Fruit fly (Drosophila melanogaster) whole organism, embryonic: Measurements from ENCODE around the gene CG5565.

Source experiments
- Asciz ChIP-seq: fragments of 200-800 bp; sonication (Bioruptor generic); optimal IDR thresholded peaks from 2 replicates; lab custom pipeline; 2017; ENCODE audit warnings: missing biosample characterization, mild to moderate bottlenecking, missing genetic modification characterization, missing genetic modification reagents
- CG10147 ChIP-seq: fragments of 200-800 bp; sonication (Bioruptor generic); optimal IDR thresholded peaks from 2 replicates; lab custom pipeline; 2019; ENCODE audit warnings: missing biosample characterization, mild to moderate bottlenecking, missing genetic modification characterization, moderate library complexity
- CG10565 ChIP-seq: fragments of 200-800 bp; sonication (Bioruptor generic); optimal IDR thresholded peaks from 3 replicates; lab custom pipeline; 2016; ENCODE audit warnings: missing biosample characterization, mild to moderate bottlenecking, missing genetic modification characterization
- CG10959 ChIP-seq: fragments of 200-800 bp; sonication (Bioruptor generic); IDR thresholded peaks from 2 replicates; pipeline ENCODE4 v1.3.6; 2022; ENCODE audit warnings: missing biosample characterization, missing genetic modification characterization
- CG10979 ChIP-seq: fragments of 200-800 bp; sonication (Bioruptor generic); optimal IDR thresholded peaks from 2 replicates; lab custom pipeline; 2018; ENCODE audit warnings: missing biosample characterization, mild to moderate bottlenecking, missing genetic modification characterization, moderate library complexity
- CG11398 ChIP-seq: fragments of 200-800 bp; sonication (Bioruptor generic); optimal IDR thresholded peaks from 2 replicates; lab custom pipeline; 2016; ENCODE audit warnings: missing biosample characterization, missing genetic modification characterization
- CG11456 ChIP-seq: fragments of 200-800 bp; sonication (Bioruptor generic); IDR thresholded peaks from 3 replicates; pipeline ENCODE4 v1.3.6; 2022; ENCODE audit warnings: missing biosample characterization, missing genetic modification characterization
- CG11560 ChIP-seq: fragments of 200-800 bp; sonication (Bioruptor generic); IDR thresholded peaks from 3 replicates; pipeline ENCODE4 v1.3.6; 2022; ENCODE audit warnings: missing biosample characterization, missing genetic modification characterization
- CG14441 ChIP-seq: fragments of 200-800 bp; sonication (Bioruptor generic); IDR thresholded peaks from 2 replicates; pipeline ENCODE4 v1.3.6; 2022; ENCODE audit warnings: missing biosample characterization, missing genetic modification characterization
- CG14965 ChIP-seq: fragments of 200-800 bp; sonication (Bioruptor generic); optimal IDR thresholded peaks from 2 replicates; lab custom pipeline; 2016; ENCODE audit warnings: missing biosample characterization, missing genetic modification characterization, borderline replicate concordance
- CG15073 ChIP-seq: fragments of 200-800 bp; sonication (Bioruptor generic); optimal IDR thresholded peaks from 2 replicates; lab custom pipeline; 2016; ENCODE audit warnings: missing biosample characterization, missing genetic modification characterization
- CG1602 ChIP-seq: fragments of 200-800 bp; sonication (Bioruptor generic); optimal IDR thresholded peaks from 3 replicates; lab custom pipeline; 2016; ENCODE audit warnings: missing biosample characterization, missing genetic modification characterization
- CG1603 ChIP-seq: fragments of 200-800 bp; sonication (Bioruptor generic); optimal IDR thresholded peaks from 2 replicates; lab custom pipeline; 2019; ENCODE audit warnings: missing biosample characterization, mild to moderate bottlenecking, missing genetic modification characterization, moderate library complexity
- CG17802 ChIP-seq: fragments of 200-800 bp; sonication (Bioruptor generic); optimal IDR thresholded peaks from 2 replicates; lab custom pipeline; 2018; ENCODE audit warnings: missing biosample characterization, mild to moderate bottlenecking, missing genetic modification characterization, moderate library complexity
- CG1792 ChIP-seq: fragments of 200-800 bp; sonication (Bioruptor generic); optimal IDR thresholded peaks from 2 replicates; lab custom pipeline; 2016; ENCODE audit warnings: missing biosample characterization, missing genetic modification characterization
- CG2712 ChIP-seq: fragments of 200-800 bp; optimal IDR thresholded peaks from 3 replicates; lab custom pipeline; 2019; ENCODE audit warnings: missing biosample characterization, mild to moderate bottlenecking, missing genetic modification characterization, moderate library complexity
- CG2875 ChIP-seq: fragments of 200-800 bp; sonication (Bioruptor generic); optimal IDR thresholded peaks from 2 replicates; lab custom pipeline; 2017; ENCODE audit warnings: missing biosample characterization, mild to moderate bottlenecking, missing genetic modification characterization, missing genetic modification reagents
- CG30403 ChIP-seq: fragments of 200-800 bp; sonication (Bioruptor generic); optimal IDR thresholded peaks from 3 replicates; lab custom pipeline; 2016; ENCODE audit warnings: missing biosample characterization, missing genetic modification characterization
- CG3407 ChIP-seq: fragments of 200-800 bp; sonication (Bioruptor generic); optimal IDR thresholded peaks from 2 replicates; lab custom pipeline; 2018; ENCODE audit warnings: missing biosample characterization, mild to moderate bottlenecking, missing genetic modification characterization
- CG3726 ChIP-seq: fragments of 200-800 bp; sonication (Bioruptor generic); IDR thresholded peaks from 3 replicates; pipeline ENCODE4, ENCODE4 v1.3.6; 2022; ENCODE audit warnings: missing biosample characterization, missing genetic modification characterization
- CG3838 ChIP-seq: fragments of 200-800 bp; sonication (Bioruptor generic); optimal IDR thresholded peaks from 3 replicates; lab custom pipeline; 2016; ENCODE audit warnings: missing biosample characterization, missing genetic modification characterization
- CG6654 ChIP-seq: fragments of 200-800 bp; sonication (Bioruptor generic); optimal IDR thresholded peaks from 2 replicates; lab custom pipeline; 2017; ENCODE audit warnings: missing biosample characterization, mild to moderate bottlenecking, missing genetic modification characterization
- CG8478 ChIP-seq: fragments of >200 bp; optimal IDR thresholded peaks from 2 replicates; lab custom pipeline; 2018
- Dip3 ChIP-seq: fragments of 200-800 bp; sonication (Bioruptor generic); optimal IDR thresholded peaks from 3 replicates; lab custom pipeline; 2016; ENCODE audit warnings: missing biosample characterization, missing genetic modification characterization
- Ets65A ChIP-seq: fragments of 200-800 bp; sonication (Bioruptor generic); peaks from one replicate; lab custom pipeline; 2016; ENCODE audit warnings: missing biosample characterization, missing genetic modification characterization
- H2.0 ChIP-seq: fragments of 200-800 bp; sonication (Bioruptor generic); IDR thresholded peaks from 2 replicates; pipeline ENCODE4 v1.3.6; 2022; ENCODE audit warnings: missing biosample characterization, missing genetic modification characterization
- HmgD ChIP-seq: fragments of 200-800 bp; sonication (Bioruptor generic); optimal IDR thresholded peaks from 3 replicates; lab custom pipeline; 2016; ENCODE audit warnings: missing biosample characterization, missing genetic modification characterization
- Hmx ChIP-seq: fragments of 200-800 bp; sonication (Bioruptor generic); optimal IDR thresholded peaks from 2 replicates; lab custom pipeline; 2016; ENCODE audit warnings: missing biosample characterization, missing genetic modification characterization
- Hr39 ChIP-seq: fragments of >200 bp; optimal IDR thresholded peaks from 2 replicates; lab custom pipeline; 2017
- MTF-1 ChIP-seq: fragments of 200-800 bp; sonication (Bioruptor generic); optimal IDR thresholded peaks from 2 replicates; lab custom pipeline; 2018; ENCODE audit warnings: missing biosample characterization, mild to moderate bottlenecking, missing genetic modification characterization, borderline replicate concordance
- Nf-YB ChIP-seq: fragments of 200-800 bp; sonication (Bioruptor generic); optimal IDR thresholded peaks from 3 replicates; lab custom pipeline; 2019; ENCODE audit warnings: missing biosample characterization, mild to moderate bottlenecking, missing genetic modification characterization, moderate library complexity
- Trl ChIP-seq, 3 experiments: fragments of >200 bp in 2 of 3; fragments of 200-800 bp in 1 of 3; sonication (Bioruptor generic) in 1 of 3; optimal IDR thresholded peaks; 2 replicates in 1 of 3; 3 replicates in 2 of 3; lab custom pipeline; 2016 to 2017; ENCODE audit warnings: missing biosample characterization in 1 of 3, missing genetic modification characterization in 1 of 3
- ase ChIP-seq: fragments of 200-800 bp; sonication (Bioruptor generic); IDR thresholded peaks from 3 replicates; pipeline ENCODE4 v1.3.6; 2022; ENCODE audit warnings: missing biosample characterization, missing genetic modification characterization
- croc ChIP-seq: fragments of 200-800 bp; sonication (Bioruptor generic); conservative IDR thresholded peaks from 3 replicates; pipeline ENCODE4 v1.3.6; 2022; ENCODE audit warnings: missing biosample characterization, missing genetic modification characterization
- dimm ChIP-seq: fragments of 200-800 bp; sonication (Bioruptor generic); IDR thresholded peaks from 2 replicates; pipeline ENCODE4 v1.3.6; 2022; ENCODE audit warnings: missing biosample characterization, missing genetic modification characterization
- dpn ChIP-seq, 2 experiments: fragments of 200-800 bp; sonication (Bioruptor generic); optimal IDR thresholded peaks; 3 replicates each; lab custom pipeline; 2016; ENCODE audit warnings: missing biosample characterization in 2 of 2, missing genetic modification characterization in 2 of 2
- fd102C ChIP-seq: fragments of 200-800 bp; sonication (Bioruptor generic); optimal IDR thresholded peaks from 2 replicates; lab custom pipeline; 2018; ENCODE audit warnings: missing biosample characterization, mild to moderate bottlenecking, missing genetic modification characterization, moderate library complexity
- grn ChIP-seq: fragments of 200-800 bp; sonication (Bioruptor generic); optimal IDR thresholded peaks from 3 replicates; lab custom pipeline; 2017; ENCODE audit warnings: missing biosample characterization, missing genetic modification characterization
- luna ChIP-seq: fragments of 200-800 bp; sonication (Bioruptor generic); optimal IDR thresholded peaks from 2 replicates; lab custom pipeline; 2016; ENCODE audit warnings: missing biosample characterization, missing genetic modification characterization
- onecut ChIP-seq: fragments of 200-800 bp; sonication (Bioruptor generic); IDR thresholded peaks from 2 replicates; pipeline ENCODE4 v1.3.6; 2022; ENCODE audit warnings: missing biosample characterization, missing genetic modification characterization
- org-1 ChIP-seq: fragments of 200-800 bp; sonication (Bioruptor generic); optimal IDR thresholded peaks from 2 replicates; lab custom pipeline; 2017; ENCODE audit warnings: missing biosample characterization, missing genetic modification characterization
- phol ChIP-seq: fragments of 200-800 bp; sonication (Bioruptor generic); optimal IDR thresholded peaks from 3 replicates; lab custom pipeline; 2018; ENCODE audit warnings: missing biosample characterization, mild to moderate bottlenecking, missing genetic modification characterization, moderate library complexity
- pita ChIP-seq: fragments of 200-800 bp; sonication (Bioruptor generic); optimal IDR thresholded peaks from 2 replicates; lab custom pipeline; 2017; ENCODE audit warnings: missing biosample characterization, mild to moderate bottlenecking, missing genetic modification characterization
- salm ChIP-seq: fragments of 200-800 bp; sonication (Bioruptor generic); optimal IDR thresholded peaks from 2 replicates; lab custom pipeline; 2018; ENCODE audit warnings: missing biosample characterization, mild to moderate bottlenecking, missing genetic modification characterization
- schlank ChIP-seq: fragments of 200-800 bp; sonication (Bioruptor generic); optimal IDR thresholded peaks from 2 replicates; lab custom pipeline; 2018; ENCODE audit warnings: missing biosample characterization, mild to moderate bottlenecking, missing genetic modification characterization
- scrt ChIP-seq: fragments of 200-800 bp; sonication (Bioruptor generic); optimal IDR thresholded peaks from 2 replicates; lab custom pipeline; 2018; ENCODE audit warnings: missing biosample characterization, mild to moderate bottlenecking, missing genetic modification characterization, moderate library complexity
- seq ChIP-seq: fragments of 200-800 bp; sonication (Bioruptor generic); IDR thresholded peaks from 2 replicates; pipeline ENCODE4 v1.3.6; 2022; ENCODE audit warnings: missing biosample characterization, missing genetic modification characterization
- tap ChIP-seq: fragments of 200-800 bp; optimal IDR thresholded peaks from 3 replicates; lab custom pipeline; 2019; ENCODE audit warnings: missing biosample characterization, mild to moderate bottlenecking, missing genetic modification characterization, moderate library complexity
- trh ChIP-seq: fragments of 200-800 bp; sonication (Bioruptor generic); optimal IDR thresholded peaks from 2 replicates; lab custom pipeline; 2016; ENCODE audit warnings: missing biosample characterization, missing genetic modification characterization
- tx ChIP-seq: fragments of 200-800 bp; sonication (Bioruptor generic); optimal IDR thresholded peaks from 2 replicates; lab custom pipeline; 2016; ENCODE audit warnings: missing biosample characterization, missing genetic modification characterization

Gene CG5565

dm6 chr2L:1361771-1362632 lies 6.3 kb upstream of the CG5565 start, which contains the start of gene NLaz (continued):
- TF ChIP-seq CG1603 (tag; lab: Kevin White, UChicago) = peak; percentile 35
- TF ChIP-seq CG10565 (GFP tag; lab: Kevin White, UChicago) = no peak
- TF ChIP-seq MTF-1 (GFP tag; lab: Kevin White, UChicago) = peak; percentile 6
- no peak for TF ChIP-seq luna (GFP tag; lab: Kevin White, UChicago)
- TF ChIP-seq CG3726 = no peak
- peak; percentile 50 for TF ChIP-seq CG30403 (GFP tag; lab: Kevin White, UChicago)
- TF ChIP-seq croc (GFP tag; lab: Robert Waterston, UW) = no peak
- TF ChIP-seq CG1602 (GFP tag; lab: Kevin White, UChicago) = no peak
- no peak for TF ChIP-seq CG10979
- no peak for TF ChIP-seq CG17802 (tag; lab: Kevin White, UChicago)
- TF ChIP-seq seq = no peak
- TF ChIP-seq salm (tag; lab: Kevin White, UChicago) = no peak
- no peak for TF ChIP-seq trh (GFP tag; lab: Kevin White, UChicago)
- TF ChIP-seq CG14965 (GFP tag; lab: Kevin White, UChicago) = no peak
- no peak for TF ChIP-seq CG15073
- no peak for TF ChIP-seq grn
- TF ChIP-seq Dip3 (GFP tag; lab: Kevin White, UChicago) = no peak
- peak; percentile 36 for TF ChIP-seq CG10147 (GFP tag; lab: Kevin White, UChicago)
- no peak for TF ChIP-seq fd102C
- TF ChIP-seq pita = no peak
- TF ChIP-seq CG11398 (GFP tag; lab: Kevin White, UChicago) = no peak
- TF ChIP-seq CG11456 (GFP tag; lab: Robert Waterston, UW) = peak; percentile 97
- TF ChIP-seq HmgD (GFP tag; lab: Kevin White, UChicago) = no peak
- peak; percentile 95 for TF ChIP-seq Ets65A (GFP tag; lab: Kevin White, UChicago)
- no peak for TF ChIP-seq CG1792
- no peak for TF ChIP-seq CG8478 (lab: Kevin White, UChicago)
- peak; percentile 36; the same call in 2 of the 3 replicates for TF ChIP-seq ase
- no peak for TF ChIP-seq CG2875
- no peak for TF ChIP-seq org-1 (GFP tag; lab: Kevin White, UChicago)
- TF ChIP-seq CG14441 = peak; percentile 57
- no peak for TF ChIP-seq CG3838
- no peak for TF ChIP-seq Asciz (GFP tag; lab: Kevin White, UChicago)
- TF ChIP-seq CG3407 (GFP tag; lab: Kevin White, UChicago) = no peak
- no peak for TF ChIP-seq phol (tag; lab: Kevin White, UChicago)
- TF ChIP-seq Trl (optimal IDR thresholded peaks at IDR 0.05; lab: Kevin White, UChicago) = no peak
- TF ChIP-seq Trl (GFP tag; optimal IDR thresholded peaks at IDR 0.05; lab: Kevin White, UChicago) = no peak
- TF ChIP-seq dimm (GFP tag; lab: Robert Waterston, UW) = no peak
- no peak for TF ChIP-seq tap (tag; lab: Kevin White, UChicago)
- TF ChIP-seq tx (GFP tag; lab: Kevin White, UChicago) = no peak
- TF ChIP-seq CG10959 (GFP tag; lab: Robert Waterston, UW) = peak; percentile 57
- peak in 1 of 2 experiments; percentile 49 for TF ChIP-seq dpn (GFP tag; optimal IDR thresholded peaks at IDR 0.05; lab: Kevin White, UChicago)
- peak; percentile 69 for TF ChIP-seq H2.0
- 0 out of 3 replicates have a peak, but pooled peaks have one; percentile 31 for TF ChIP-seq CG11560 (tag; lab: Robert Waterston, UW)
- TF ChIP-seq Hr39 (lab: Kevin White, UChicago) = no peak
- TF ChIP-seq Hmx = no peak
- TF ChIP-seq CG6654 (GFP tag; lab: Kevin White, UChicago) = no peak
- no peak for TF ChIP-seq schlank
- TF ChIP-seq scrt (GFP tag; lab: Kevin White, UChicago) = peak; percentile 2
- TF ChIP-seq onecut = peak; percentile 85
- no peak for TF ChIP-seq Nf-YB
- TF ChIP-seq CG2712 = no peak
